Worm (Caenorhabditis elegans): Measurements from ENCODE around the gene ric-8.

DNA sequence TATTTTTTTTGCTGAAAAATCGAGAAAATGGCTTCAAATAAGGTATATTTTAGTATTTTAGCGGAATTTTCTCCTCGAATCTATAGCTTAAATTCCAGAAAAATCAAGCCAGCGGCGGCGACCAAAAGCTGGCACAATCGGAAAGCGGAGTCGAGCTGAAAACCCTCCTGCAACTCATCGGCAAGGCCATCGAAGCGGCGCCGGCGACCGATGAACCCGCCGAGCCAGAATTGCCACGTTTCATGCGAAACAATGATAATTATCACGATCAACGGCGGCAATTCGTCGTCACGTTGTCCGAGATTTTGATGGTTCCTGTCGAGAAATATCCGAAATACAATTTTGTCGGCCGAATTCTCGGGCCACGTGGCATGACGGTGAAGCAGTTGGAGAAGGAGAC, 32.4 kb upstream of the ric-8 start, which contains the start of gene Y69A2AR.32:
- no peak for TF ChIP-seq tbx-2 (tag; optimal IDR thresholded peaks at IDR 0.05)
- no peak for TF ChIP-seq elt-3 (tag; optimal IDR thresholded peaks at IDR 0.05)
- no peak for TF ChIP-seq ceh-82 (tag; optimal IDR thresholded peaks at IDR 0.05)
- no peak for TF ChIP-seq jun-1 (tag; optimal IDR thresholded peaks at IDR 0.05)
- TF ChIP-seq nhr-77 (tag; optimal IDR thresholded peaks at IDR 0.05) = no peak
- TF ChIP-seq snpc-4 (tag; optimal IDR thresholded peaks at IDR 0.05) = no peak
- no peak for TF ChIP-seq nhr-237 (tag; optimal IDR thresholded peaks at IDR 0.05)
- TF ChIP-seq ztf-11 (tag; optimal IDR thresholded peaks at IDR 0.05) = no peak
- TF ChIP-seq unc-62 (GFP tag; optimal IDR thresholded peaks at IDR 0.05) = no peak
- no peak for TF ChIP-seq aly-2 (tag; optimal IDR thresholded peaks at IDR 0.05)
- no peak for TF ChIP-seq nhr-11 (tag; optimal IDR thresholded peaks at IDR 0.05)
- TF ChIP-seq nfya-1 (tag; optimal IDR thresholded peaks at IDR 0.05; ENCODE audit: insufficient read depth) = no peak
- TF ChIP-seq lin-15B (tag; optimal IDR thresholded peaks at IDR 0.05) = no peak
- no peak for TF ChIP-seq lin-39 (tag; optimal IDR thresholded peaks at IDR 0.05)

Data from whole organism, L3 larva.